In the genomic region with DNA sequence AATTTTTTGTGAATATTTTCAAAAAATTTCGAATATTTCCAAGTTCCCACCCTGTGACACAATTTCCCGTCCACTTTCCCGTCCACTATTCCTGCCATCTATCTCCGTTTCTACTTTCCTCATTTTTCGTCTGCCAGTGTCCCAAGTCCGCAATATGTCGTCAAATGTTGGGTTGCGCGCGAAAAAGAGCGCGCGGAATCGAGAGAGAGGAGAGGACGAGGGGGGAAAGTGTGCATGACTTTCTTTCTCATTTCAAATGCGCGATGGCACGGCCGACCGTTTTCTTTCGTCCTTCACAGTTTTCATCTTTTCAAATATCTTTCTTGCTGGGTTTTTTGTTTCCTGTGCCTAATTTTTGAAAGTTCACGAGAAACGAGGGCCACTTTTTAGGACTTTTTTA, we compare ENCODE assay signal across 3 worm cellular contexts.
A peak's percentile ranks its signal among the peaks of the same experiment; 100 is the strongest.
TF ChIP-seq lines count a peak whose summit lies in the region.

No protein-coding gene starts in this region.

TF ChIP-seq in whole organism, L1 larva, 84 proteins besides CTCF, POLR2A, EP300 and RAD21 (continued from another document and continues in another):
- no peak for TF ChIP-seq hlh-4 (tag; optimal IDR thresholded peaks at IDR 0.05; lab: Kevin White, UChicago)
- TF ChIP-seq ceh-88 (GFP tag; IDR thresholded peaks at IDR 0.05; lab: Robert Waterston, UW) = no peak
- no peak for TF ChIP-seq hpl-2 (GFP tag; optimal IDR thresholded peaks at IDR 0.05; lab: Kevin White, UChicago)
- no peak for TF ChIP-seq nhr-12 (tag; optimal IDR thresholded peaks at IDR 0.05; lab: Kevin White, UChicago)
- peak; percentile 75 for TF ChIP-seq unc-130 (tag; optimal IDR thresholded peaks at IDR 0.05; lab: Kevin White, UChicago)
- TF ChIP-seq ceh-63 (GFP tag; optimal IDR thresholded peaks at IDR 0.05; lab: Kevin White, UChicago) = no peak
- peak; percentile 80 for TF ChIP-seq rnt-1 (tag; optimal IDR thresholded peaks at IDR 0.05; lab: Kevin White, UChicago)
- peak; percentile 33 to 69 (median 57) for TF ChIP-seq ceh-82 (tag; optimal IDR thresholded peaks at IDR 0.05; lab: Kevin White, UChicago)
- TF ChIP-seq ets-5 (GFP tag; IDR thresholded peaks at IDR 0.05; lab: Robert Waterston, UW) = no peak
- TF ChIP-seq lin-35 (GFP tag; optimal IDR thresholded peaks at IDR 0.05; lab: Kevin White, UChicago) = peak; percentile 56 to 86
- no peak for TF ChIP-seq C34B4.2 (tag; optimal IDR thresholded peaks at IDR 0.05; lab: Kevin White, UChicago)
- no peak for TF ChIP-seq egl-13 (tag; optimal IDR thresholded peaks at IDR 0.05; lab: Kevin White, UChicago)
- peak; percentile 75 for TF ChIP-seq nhr-47 (tag; optimal IDR thresholded peaks at IDR 0.05; lab: Kevin White, UChicago)
- peak; percentile 7 for TF ChIP-seq mef-2 (tag; optimal IDR thresholded peaks at IDR 0.05; lab: Kevin White, UChicago)
- TF ChIP-seq nhr-84 (tag; optimal IDR thresholded peaks at IDR 0.05; lab: Kevin White, UChicago) = no peak
- no peak for TF ChIP-seq vab-15 (tag; optimal IDR thresholded peaks at IDR 0.05; lab: Kevin White, UChicago)
- peak; percentile 14; the same call in 1 of the 2 replicates for TF ChIP-seq isw-1 (GFP tag; IDR thresholded peaks at IDR 0.05; lab: Robert Waterston, UW)
- TF ChIP-seq nhr-28 (tag; optimal IDR thresholded peaks at IDR 0.05; lab: Kevin White, UChicago) = no peak
- TF ChIP-seq jun-1 (tag; optimal IDR thresholded peaks at IDR 0.05; lab: Kevin White, UChicago) = peak; percentile 48
- TF ChIP-seq nhr-76 (tag; optimal IDR thresholded peaks at IDR 0.05; lab: Kevin White, UChicago) = no peak
- peak; percentile 68 to 73 (median 73) for TF ChIP-seq dpl-1 (GFP tag; optimal IDR thresholded peaks at IDR 0.05; lab: Kevin White, UChicago)
- TF ChIP-seq aha-1 (tag; optimal IDR thresholded peaks at IDR 0.05; lab: Kevin White, UChicago) = no peak
- TF ChIP-seq sup-37 (GFP tag; optimal IDR thresholded peaks at IDR 0.05; lab: Kevin White, UChicago) = no peak
- no peak for TF ChIP-seq mab-9 (GFP tag; IDR thresholded peaks at IDR 0.05; lab: Robert Waterston, UW)
- TF ChIP-seq pqm-1 (tag; optimal IDR thresholded peaks at IDR 0.05; lab: Kevin White, UChicago) = no peak
- TF ChIP-seq egl-27 (tag; optimal IDR thresholded peaks at IDR 0.05; lab: Kevin White, UChicago) = no peak
- TF ChIP-seq zag-1 (tag; optimal IDR thresholded peaks at IDR 0.05; lab: Kevin White, UChicago) = no peak
- peak; percentile 76 for TF ChIP-seq swsn-7 (tag; optimal IDR thresholded peaks at IDR 0.05; lab: Kevin White, UChicago)
- TF ChIP-seq C04F5.9 (tag; optimal IDR thresholded peaks at IDR 0.05; lab: Kevin White, UChicago) = no peak
- no peak for TF ChIP-seq efl-3 (GFP tag; optimal IDR thresholded peaks at IDR 0.05; lab: Kevin White, UChicago)
- TF ChIP-seq Y116A8C.19 (tag; optimal IDR thresholded peaks at IDR 0.05; lab: Kevin White, UChicago; ENCODE audit: borderline replicate concordance) = no peak
- TF ChIP-seq zip-4 (GFP tag; optimal IDR thresholded peaks at IDR 0.05; lab: Kevin White, UChicago) = no peak
- TF ChIP-seq F16B12.6 (tag; optimal IDR thresholded peaks at IDR 0.05; lab: Kevin White, UChicago) = peak; percentile 93
- peak; percentile 70 for TF ChIP-seq tbx-2 (tag; optimal IDR thresholded peaks at IDR 0.05; lab: Kevin White, UChicago)
- peak; percentile 65 for TF ChIP-seq unc-86 (tag; optimal IDR thresholded peaks at IDR 0.05; lab: Kevin White, UChicago)
- TF ChIP-seq fkh-10 (GFP tag; optimal IDR thresholded peaks at IDR 0.05; lab: Kevin White, UChicago) = no peak
- peak; percentile 74 for TF ChIP-seq nhr-20 (tag; optimal IDR thresholded peaks at IDR 0.05; lab: Kevin White, UChicago)
- peak; percentile 93 for TF ChIP-seq pag-3 (tag; optimal IDR thresholded peaks at IDR 0.05; lab: Kevin White, UChicago; ENCODE audit: borderline replicate concordance, insufficient read depth)
- peak; percentile 34; the same call in 1 of the 2 replicates for TF ChIP-seq grh-1 (GFP tag; IDR thresholded peaks at IDR 0.05; lab: Robert Waterston, UW)
- no peak for TF ChIP-seq unc-62 (GFP tag; optimal IDR thresholded peaks at IDR 0.05; lab: Kevin White, UChicago)
- TF ChIP-seq lin-15B (tag; optimal IDR thresholded peaks at IDR 0.05; lab: Kevin White, UChicago) = peak; percentile 93
- TF ChIP-seq fkh-4 (tag; optimal IDR thresholded peaks at IDR 0.05; lab: Kevin White, UChicago; ENCODE audit: borderline replicate concordance) = no peak

TF ChIP-seq in whole organism, L2 larva, 48 proteins besides CTCF, POLR2A, EP300 and RAD21 (continued from another document):
- no peak for TF ChIP-seq unc-39 (tag; optimal IDR thresholded peaks at IDR 0.05; lab: Kevin White, UChicago)
- TF ChIP-seq elt-1 (tag; optimal IDR thresholded peaks at IDR 0.05; lab: Kevin White, UChicago) = no peak
- TF ChIP-seq dmd-4 (tag; optimal IDR thresholded peaks at IDR 0.05; lab: Kevin White, UChicago) = no peak
- no peak for TF ChIP-seq ama-1 (optimal IDR thresholded peaks at IDR 0.05; lab: Kevin White, UChicago)
- TF ChIP-seq mdl-1 (tag; optimal IDR thresholded peaks at IDR 0.05; lab: Kevin White, UChicago) = no peak
- no peak for TF ChIP-seq R02D3.7 (tag; optimal IDR thresholded peaks at IDR 0.05; lab: Kevin White, UChicago)
- no peak for TF ChIP-seq zag-1 (tag; optimal IDR thresholded peaks at IDR 0.05; lab: Kevin White, UChicago)
- no peak for TF ChIP-seq nhr-11 (tag; optimal IDR thresholded peaks at IDR 0.05; lab: Kevin White, UChicago)
- TF ChIP-seq snpc-4 (tag; optimal IDR thresholded peaks at IDR 0.05; lab: Kevin White, UChicago) = peak; percentile 34
- TF ChIP-seq aly-2 (tag; optimal IDR thresholded peaks at IDR 0.05; lab: Kevin White, UChicago) = no peak
- peak; percentile 57 for TF ChIP-seq unc-55 (GFP tag; optimal IDR thresholded peaks at IDR 0.05; lab: Kevin White, UChicago)
- TF ChIP-seq lsy-2 (tag; optimal IDR thresholded peaks at IDR 0.05; lab: Kevin White, UChicago) = no peak
- no peak for TF ChIP-seq unc-62 (GFP tag; optimal IDR thresholded peaks at IDR 0.05; lab: Kevin White, UChicago)

TF ChIP-seq in whole organism, L4 larva, 104 proteins besides CTCF, POLR2A, EP300 and RAD21 (continued from another document):
- peak; percentile 29 for TF ChIP-seq mxl-3 (GFP tag; optimal IDR thresholded peaks at IDR 0.05; lab: Kevin White, UChicago)
- no peak for TF ChIP-seq cey-2 (tag; optimal IDR thresholded peaks at IDR 0.05; lab: Kevin White, UChicago; ENCODE audit: borderline replicate concordance, insufficient read depth)
- peak; percentile 65 for TF ChIP-seq dpl-1 (GFP tag; optimal IDR thresholded peaks at IDR 0.05; lab: Kevin White, UChicago)
- TF ChIP-seq lsy-2 (tag; optimal IDR thresholded peaks at IDR 0.05; lab: Kevin White, UChicago) = no peak
- TF ChIP-seq F44E2.7 (GFP tag; IDR thresholded peaks at IDR 0.05; lab: Robert Waterston, UW) = no peak
- no peak for TF ChIP-seq nhr-111 (GFP tag; optimal IDR thresholded peaks at IDR 0.05; lab: Kevin White, UChicago)
- no peak for TF ChIP-seq egl-27 (tag; optimal IDR thresholded peaks at IDR 0.05; lab: Kevin White, UChicago)
- TF ChIP-seq T20F7.1 (GFP tag; optimal IDR thresholded peaks at IDR 0.05; lab: Kevin White, UChicago) = no peak
- TF ChIP-seq dve-1 (tag; optimal IDR thresholded peaks at IDR 0.05; lab: Kevin White, UChicago; ENCODE audit: insufficient read depth) = peak; percentile 52
- TF ChIP-seq dmd-9 (GFP tag; IDR thresholded peaks at IDR 0.05; lab: Robert Waterston, UW) = no peak
- no peak for TF ChIP-seq zip-11 (GFP tag; IDR thresholded peaks at IDR 0.05; lab: Robert Waterston, UW)
- TF ChIP-seq nhr-77 (tag; optimal IDR thresholded peaks at IDR 0.05; lab: Kevin White, UChicago) = no peak
- no peak for TF ChIP-seq lir-3 (tag; optimal IDR thresholded peaks at IDR 0.05; lab: Kevin White, UChicago)
- no peak for TF ChIP-seq fos-1 (tag; optimal IDR thresholded peaks at IDR 0.05; lab: Kevin White, UChicago)
- TF ChIP-seq ceh-44 (GFP tag; IDR thresholded peaks at IDR 0.05; lab: Robert Waterston, UW) = no peak
- TF ChIP-seq tra-1 (GFP tag; IDR thresholded peaks at IDR 0.05; lab: Robert Waterston, UW) = no peak
- no peak for TF ChIP-seq Y75B8A.6 (GFP tag; IDR thresholded peaks at IDR 0.05; lab: Robert Waterston, UW)
- peak; percentile 89 for TF ChIP-seq hlh-30 (tag; optimal IDR thresholded peaks at IDR 0.05; lab: Kevin White, UChicago; ENCODE audit: insufficient read depth)
- no peak for TF ChIP-seq mdt-29 (GFP tag; IDR thresholded peaks at IDR 0.05; lab: Robert Waterston, UW)
- peak; percentile 45 for TF ChIP-seq lin-13 (GFP tag; optimal IDR thresholded peaks at IDR 0.05; lab: Kevin White, UChicago)
- TF ChIP-seq nhr-102 (tag; optimal IDR thresholded peaks at IDR 0.05; lab: Kevin White, UChicago) = no peak
- TF ChIP-seq madf-9 (GFP tag; conservative IDR thresholded peaks at IDR 0.05; lab: Robert Waterston, UW) = peak; percentile 39; the same call in 1 of the 2 replicates
- TF ChIP-seq F10B5.3 (tag; optimal IDR thresholded peaks at IDR 0.05; lab: Kevin White, UChicago) = no peak
